Fruit fly (Drosophila melanogaster) whole organism, embryonic: ENCODE data around the gene CG9426.

Source experiments
- Aef1 ChIP-seq: fragments of 200-800 bp; sonication (Bioruptor generic); IDR thresholded peaks from 3 replicates; pipeline ENCODE4 v1.3.6; 2022; ENCODE audit warnings: missing biosample characterization, missing genetic modification characterization
- BEAF-32 ChIP-seq: fragments of 200-800 bp; sonication (Bioruptor generic); optimal IDR thresholded peaks from 3 replicates; lab custom pipeline; 2017; ENCODE audit warnings: missing biosample characterization, missing genetic modification characterization, mild to moderate bottlenecking, moderate library complexity, missing genetic modification reagents
- Bgb ChIP-seq: fragments of 200-800 bp; sonication (Bioruptor generic); IDR thresholded peaks from 2 replicates; pipeline ENCODE4 v1.3.6; 2022; ENCODE audit warnings: missing biosample characterization, missing genetic modification characterization; ENCODE audit not compliant: partially characterized antibody
- CG10979 ChIP-seq: fragments of 200-800 bp; sonication (Bioruptor generic); optimal IDR thresholded peaks from 2 replicates; lab custom pipeline; 2018; ENCODE audit warnings: missing biosample characterization, mild to moderate bottlenecking, missing genetic modification characterization, moderate library complexity
- CG11398 ChIP-seq: fragments of 200-800 bp; sonication (Bioruptor generic); optimal IDR thresholded peaks from 2 replicates; lab custom pipeline; 2016; ENCODE audit warnings: missing biosample characterization, missing genetic modification characterization
- CG11504 ChIP-seq: fragments of 200-800 bp; sonication (Bioruptor generic); optimal IDR thresholded peaks from 3 replicates; lab custom pipeline; 2019; ENCODE audit warnings: missing biosample characterization, mild to moderate bottlenecking, missing genetic modification characterization, moderate library complexity
- CG12104 ChIP-seq: fragments of 200-800 bp; sonication (Bioruptor generic); optimal IDR thresholded peaks from 3 replicates; lab custom pipeline; 2016; ENCODE audit warnings: missing biosample characterization, missing genetic modification characterization
- CG12769 ChIP-seq: fragments of 200-800 bp; sonication (Bioruptor generic); optimal IDR thresholded peaks from 2 replicates; lab custom pipeline; 2019; ENCODE audit warnings: missing biosample characterization, mild to moderate bottlenecking, missing genetic modification characterization, moderate library complexity
- CG13287 ChIP-seq: fragments of 200-800 bp; sonication (Bioruptor generic); IDR thresholded peaks from 2 replicates; pipeline ENCODE4 v1.3.6; 2022; ENCODE audit warnings: missing biosample characterization, missing genetic modification characterization; ENCODE audit not compliant: partially characterized antibody
- CG13624 ChIP-seq: fragments of 200-800 bp; sonication (Bioruptor generic); optimal IDR thresholded peaks from 2 replicates; lab custom pipeline; 2016; ENCODE audit warnings: missing biosample characterization, missing genetic modification characterization
- CG14441 ChIP-seq: fragments of 200-800 bp; sonication (Bioruptor generic); IDR thresholded peaks from 2 replicates; pipeline ENCODE4 v1.3.6; 2022; ENCODE audit warnings: missing biosample characterization, missing genetic modification characterization
- CG17186 ChIP-seq: fragments of 200-800 bp; sonication (Bioruptor generic); optimal IDR thresholded peaks from 3 replicates; lab custom pipeline; 2017; ENCODE audit warnings: missing biosample characterization, missing genetic modification reagents, missing genetic modification characterization
- CG17385 ChIP-seq: fragments of 200-800 bp; sonication (Bioruptor generic); optimal IDR thresholded peaks from 3 replicates; lab custom pipeline; 2018; ENCODE audit warnings: missing biosample characterization, mild to moderate bottlenecking, missing genetic modification characterization
- CG2712 ChIP-seq: fragments of 200-800 bp; optimal IDR thresholded peaks from 3 replicates; lab custom pipeline; 2019; ENCODE audit warnings: missing biosample characterization, mild to moderate bottlenecking, missing genetic modification characterization, moderate library complexity
- CG33213 ChIP-seq: fragments of 200-800 bp; sonication (Bioruptor generic); optimal IDR thresholded peaks from 3 replicates; lab custom pipeline; 2016; ENCODE audit warnings: missing biosample characterization, missing genetic modification characterization
- CG34422 ChIP-seq: fragments of 200-800 bp; sonication (Bioruptor generic); IDR thresholded peaks from 3 replicates; pipeline ENCODE4 v1.3.6; 2022; ENCODE audit warnings: missing biosample characterization, missing genetic modification characterization
- CG42726 ChIP-seq: fragments of 200-800 bp; sonication (Bioruptor generic); IDR thresholded peaks from 2 replicates; pipeline ENCODE4 v1.3.6; 2022; ENCODE audit warnings: missing biosample characterization, missing genetic modification characterization; ENCODE audit not compliant: partially characterized antibody
- CG4617 ChIP-seq: fragments of 200-800 bp; sonication (Bioruptor generic); optimal IDR thresholded peaks from 3 replicates; lab custom pipeline; 2016; ENCODE audit warnings: missing biosample characterization, missing genetic modification characterization, borderline replicate concordance
- CG8924 ChIP-seq: fragments of 200-800 bp; optimal IDR thresholded peaks from 3 replicates; lab custom pipeline; 2019; ENCODE audit warnings: missing biosample characterization, mild to moderate bottlenecking, missing genetic modification characterization, moderate library complexity
- CG9932 ChIP-seq: fragments of 200-800 bp; sonication (Bioruptor generic); IDR thresholded peaks from 2 replicates; pipeline ENCODE4 v1.3.6; 2022; ENCODE audit warnings: missing biosample characterization, missing genetic modification characterization
- E2f2 ChIP-seq: fragments of 200-800 bp; sonication (Bioruptor generic); IDR thresholded peaks from 2 replicates; pipeline ENCODE4 v1.3.6; 2022; ENCODE audit warnings: missing biosample characterization, missing genetic modification characterization
- Kr ChIP-seq: fragments of 200-800 bp; sonication (Bioruptor generic); optimal IDR thresholded peaks from 2 replicates; lab custom pipeline; 2017; ENCODE audit warnings: missing biosample characterization, mild to moderate bottlenecking, missing genetic modification characterization
- Med ChIP-seq: fragments of 200-800 bp; sonication (Bioruptor generic); peaks from one replicate; lab custom pipeline; 2016; ENCODE audit warnings: missing biosample characterization, missing genetic modification characterization, mild to moderate bottlenecking, inconsistent platforms, moderate library complexity
- Myb ChIP-seq: fragments of 200-800 bp; sonication (Bioruptor generic); optimal IDR thresholded peaks from 2 replicates; lab custom pipeline; 2016; ENCODE audit warnings: missing biosample characterization, missing genetic modification characterization
- NC2β ChIP-seq: fragments of 200-800 bp; sonication (Bioruptor generic); optimal IDR thresholded peaks from 2 replicates; lab custom pipeline; 2016; ENCODE audit warnings: missing biosample characterization, missing genetic modification characterization
- Nf-YB ChIP-seq: fragments of 200-800 bp; sonication (Bioruptor generic); optimal IDR thresholded peaks from 3 replicates; lab custom pipeline; 2019; ENCODE audit warnings: missing biosample characterization, mild to moderate bottlenecking, missing genetic modification characterization, moderate library complexity
- Opbp ChIP-seq: fragments of 200-800 bp; sonication (Bioruptor generic); IDR thresholded peaks from 3 replicates; pipeline ENCODE4 v1.3.6; 2022; ENCODE audit warnings: missing biosample characterization, missing genetic modification characterization; ENCODE audit not compliant: partially characterized antibody
- Pdp1 ChIP-seq, 2 experiments: fragments of 200-800 bp; sonication (Bioruptor generic); optimal IDR thresholded peaks; 3 replicates each; lab custom pipeline; 2016; ENCODE audit warnings: missing biosample characterization in 2 of 2, missing genetic modification characterization in 2 of 2, mild to moderate bottlenecking in 1 of 2, moderate library complexity in 1 of 2
- Scr ChIP-seq: fragments of 200-800 bp; sonication (Bioruptor generic); IDR thresholded peaks from 2 replicates; pipeline ENCODE4 v1.3.6; 2022; ENCODE audit warnings: missing biosample characterization, missing genetic modification characterization; ENCODE audit not compliant: partially characterized antibody
- Stat92E ChIP-seq, 3 experiments: fragments of >200 bp in 2 of 3; fragments of 200-800 bp in 1 of 3; sonication (Bioruptor generic) in 1 of 3; optimal IDR thresholded peaks; 2 replicates each; lab custom pipeline; 2017 to 2019; ENCODE audit warnings: missing biosample characterization in 3 of 3, missing genetic modification characterization in 3 of 3, mild to moderate bottlenecking in 1 of 3, moderate library complexity in 1 of 3
- Taf1 ChIP-seq: fragments of 200-800 bp; sonication (Bioruptor generic); IDR thresholded peaks from 2 replicates; pipeline ENCODE4 v1.3.6; 2022; ENCODE audit warnings: missing biosample characterization, missing genetic modification characterization
- Xbp1 ChIP-seq: fragments of 200-800 bp; sonication (Bioruptor generic); optimal IDR thresholded peaks from 3 replicates; lab custom pipeline; 2016; ENCODE audit warnings: missing biosample characterization, mild to moderate bottlenecking, missing genetic modification characterization
- bbx ChIP-seq: fragments of 200-800 bp; sonication (Bioruptor generic); IDR thresholded peaks from 2 replicates; pipeline ENCODE4 v1.3.6; 2022; ENCODE audit warnings: missing biosample characterization, missing genetic modification characterization; ENCODE audit not compliant: partially characterized antibody
- bigmax ChIP-seq: fragments of 200-800 bp; sonication (Bioruptor generic); optimal IDR thresholded peaks from 2 replicates; lab custom pipeline; 2018; ENCODE audit warnings: missing biosample characterization, mild to moderate bottlenecking, missing genetic modification characterization
- crc ChIP-seq: fragments of 200-800 bp; sonication (Bioruptor generic); optimal IDR thresholded peaks from 2 replicates; lab custom pipeline; 2016; ENCODE audit warnings: missing biosample characterization, missing genetic modification characterization
- ems ChIP-seq: fragments of 200-800 bp; sonication (Bioruptor generic); optimal IDR thresholded peaks from 3 replicates; lab custom pipeline; 2016; ENCODE audit warnings: missing biosample characterization, missing genetic modification characterization
- fd96Cb ChIP-seq: fragments of 200-800 bp; sonication (Bioruptor generic); optimal IDR thresholded peaks from 2 replicates; lab custom pipeline; 2018; ENCODE audit warnings: missing biosample characterization, mild to moderate bottlenecking, missing genetic modification characterization, moderate library complexity
- grau ChIP-seq: fragments of 200-800 bp; optimal IDR thresholded peaks from 3 replicates; lab custom pipeline; 2019; ENCODE audit warnings: missing biosample characterization, mild to moderate bottlenecking, missing genetic modification characterization, moderate library complexity
- grn ChIP-seq: fragments of 200-800 bp; sonication (Bioruptor generic); optimal IDR thresholded peaks from 3 replicates; lab custom pipeline; 2017; ENCODE audit warnings: missing biosample characterization, missing genetic modification characterization
- gro ChIP-seq: fragments of 200-800 bp; sonication (Bioruptor generic); optimal IDR thresholded peaks from 2 replicates; lab custom pipeline; 2016; ENCODE audit warnings: missing biosample characterization, missing genetic modification characterization
- lmd ChIP-seq: fragments of 200-800 bp; sonication (Bioruptor generic); IDR thresholded peaks from 2 replicates; pipeline ENCODE4 v1.3.6; 2022; ENCODE audit warnings: missing biosample characterization, missing genetic modification characterization
- otp ChIP-seq: fragments of 200-800 bp; sonication (Bioruptor generic); IDR thresholded peaks from 3 replicates; pipeline ENCODE4, ENCODE4 v1.3.6; 2022; ENCODE audit warnings: missing biosample characterization, missing genetic modification characterization
- p53 ChIP-seq: fragments of 200-800 bp; sonication (Bioruptor generic); optimal IDR thresholded peaks from 2 replicates; lab custom pipeline; 2016; ENCODE audit warnings: missing biosample characterization, missing genetic modification characterization
- scrt ChIP-seq: fragments of 200-800 bp; sonication (Bioruptor generic); optimal IDR thresholded peaks from 2 replicates; lab custom pipeline; 2018; ENCODE audit warnings: missing biosample characterization, mild to moderate bottlenecking, missing genetic modification characterization, moderate library complexity
- sens ChIP-seq: fragments of 200-800 bp; sonication (Bioruptor generic); peaks from one replicate; lab custom pipeline; 2016; ENCODE audit warnings: missing biosample characterization, missing genetic modification characterization
- sna ChIP-seq: fragments of 200-800 bp; sonication (Bioruptor generic); IDR thresholded peaks from 2 replicates; pipeline ENCODE4 v1.3.6; 2022; ENCODE audit warnings: missing biosample characterization, missing genetic modification characterization; ENCODE audit not compliant: partially characterized antibody
- zfh1 ChIP-seq: fragments of 200-800 bp; sonication (Bioruptor generic); IDR thresholded peaks from 3 replicates; pipeline ENCODE4 v1.3.6; 2022; ENCODE audit warnings: missing biosample characterization, missing genetic modification characterization

CG9426 gene

DNA sequence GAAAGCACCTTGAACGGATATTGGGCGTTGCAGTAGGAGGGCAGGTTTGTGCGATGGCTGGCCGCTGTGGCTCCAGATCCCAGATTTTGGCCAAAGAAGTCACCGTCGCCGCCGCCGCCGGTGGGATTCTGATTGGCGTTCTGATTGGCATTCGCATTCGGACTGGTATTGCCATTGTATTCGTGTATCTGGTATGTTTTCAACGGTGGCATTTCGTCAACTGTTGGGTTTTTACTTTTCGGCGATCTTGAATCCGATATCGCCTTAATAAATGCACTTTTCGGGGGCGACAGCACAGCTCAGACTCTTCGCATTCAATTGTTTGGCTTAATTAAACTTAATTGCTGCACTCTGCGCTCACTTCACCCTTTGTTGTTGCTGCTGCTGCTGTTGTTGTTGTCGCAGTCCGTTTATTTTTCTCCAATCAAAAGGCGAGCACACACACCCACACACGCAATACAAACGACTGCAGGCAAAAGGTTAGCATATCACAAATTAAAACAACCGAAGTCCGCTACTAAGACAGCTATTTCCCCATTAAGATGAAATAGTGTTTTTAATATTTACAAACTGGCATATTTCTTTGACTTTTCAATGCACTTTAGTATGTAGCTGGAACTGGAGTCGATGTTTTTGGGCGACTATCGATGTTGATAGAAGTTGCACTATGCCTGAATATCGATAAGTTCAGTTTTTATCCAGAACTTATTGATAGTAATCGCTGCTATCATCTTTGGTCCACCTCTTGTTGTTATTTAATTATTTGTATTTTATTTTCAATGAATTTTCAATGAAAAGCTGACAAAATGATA is at the start of gene CG9426, which contains the start of gene mRF1:
TSS of gene CG9426 (minus strand) at position 643 of the 812 bp plus-strand sequence.
TSS of gene mRF1 (plus strand) at position 699 of the 812 bp plus-strand sequence.
- TF ChIP-seq CG14441 (GFP tag; lab: Robert Waterston, UW) (peak; percentile 22; the same call in 1 of the 2 replicates), Bgb (GFP tag; lab: Robert Waterston, UW) (peak; percentile 97), bigmax (GFP tag; lab: Kevin White, UChicago) (no peak), scrt (GFP tag; lab: Kevin White, UChicago) (no peak), Kr (GFP tag; lab: Kevin White, UChicago) (no peak), sens (GFP tag; lab: Kevin White, UChicago) (peak; percentile 88), Scr (GFP tag; lab: Robert Waterston, UW) (peak; percentile 97), CG2712 (tag; lab: Kevin White, UChicago) (peak; percentile 59), Nf-YB (GFP tag; lab: Kevin White, UChicago) (peak; percentile 84), E2f2 (GFP tag; lab: Robert Waterston, UW) (peak; percentile 23; the same call in 1 of the 2 replicates), grn (GFP tag; lab: Kevin White, UChicago) (peak; percentile 57), Opbp (GFP tag; lab: Robert Waterston, UW) (peak; percentile 97), CG11398 (GFP tag; lab: Kevin White, UChicago) (no peak), Pdp1 (GFP tag; optimal IDR thresholded peaks at IDR 0.05; lab: Kevin White, UChicago) (peak in 1 of 2 experiments; percentile 84), sna (GFP tag; lab: Robert Waterston, UW) (peak; percentile 95), CG12769 (tag; lab: Kevin White, UChicago) (peak; percentile 41), grau (tag; lab: Kevin White, UChicago) (peak; percentile 31), CG11504 (tag; lab: Kevin White, UChicago) (peak; percentile 63), BEAF-32 (GFP tag; lab: Kevin White, UChicago) (peak; percentile 95), Taf1 (GFP tag; lab: Robert Waterston, UW) (no peak), CG10979 (peak; percentile 13), ems (GFP tag; lab: Kevin White, UChicago) (peak; percentile 30), Xbp1 (GFP tag; lab: Kevin White, UChicago) (peak; percentile 34), lmd (GFP tag; lab: Robert Waterston, UW) (no peak), CG13287 (GFP tag; lab: Robert Waterston, UW) (peak; percentile 99), p53 (GFP tag; lab: Kevin White, UChicago) (peak; percentile 31), CG17385 (peak; percentile 7), CG4617 (GFP tag; lab: Kevin White, UChicago) (peak; percentile 93), CG33213 (GFP tag; lab: Kevin White, UChicago) (peak; percentile 13), Stat92E (GFP tag; optimal IDR thresholded peaks at IDR 0.05; lab: Kevin White, UChicago) (peak in 1 of 3 experiments; percentile 34), Myb (GFP tag; lab: Kevin White, UChicago) (peak; percentile 17), NC2β (GFP tag; lab: Kevin White, UChicago) (peak; percentile 1), gro (GFP tag; lab: Kevin White, UChicago) (peak; percentile 35), CG8924 (tag; lab: Kevin White, UChicago) (peak; percentile 62), CG12104 (GFP tag; lab: Kevin White, UChicago) (no peak), CG13624 (GFP tag; lab: Kevin White, UChicago) (peak; percentile 40), zfh1 (no peak), CG42726 (GFP tag; lab: Robert Waterston, UW) (peak; percentile 97), CG17186 (peak; percentile 19), Med (peak; percentile 91), CG34422 (GFP tag; lab: Robert Waterston, UW) (peak; percentile 65; the same call in 1 of the 3 replicates), CG9932 (GFP tag; lab: Robert Waterston, UW) (peak; percentile 66; the same call in 1 of the 2 replicates), otp (GFP tag; lab: Robert Waterston, UW) (no peak), Aef1 (GFP tag; lab: Robert Waterston, UW) (peak; percentile 32; the same call in 1 of the 3 replicates), crc (no peak), bbx (GFP tag; lab: Robert Waterston, UW) (peak; percentile 97), fd96Cb (tag; lab: Kevin White, UChicago) (no peak)
